Fruit fly (Drosophila melanogaster) whole organism, embryonic: ENCODE measurements around the gene schlank.

Experiments
- CG10431 ChIP-seq: fragments of 200-800 bp; sonication (Bioruptor generic); optimal IDR thresholded peaks from 3 replicates; lab custom pipeline; 2018; ENCODE audit warnings: missing biosample characterization, mild to moderate bottlenecking, missing genetic modification characterization
- CG12155 ChIP-seq: fragments of 200-800 bp; sonication (Bioruptor generic); optimal IDR thresholded peaks from 3 replicates; lab custom pipeline; 2016; ENCODE audit warnings: missing biosample characterization, missing genetic modification characterization
- CG13123 ChIP-seq: fragments of 200-800 bp; sonication (Bioruptor generic); optimal IDR thresholded peaks from 2 replicates; lab custom pipeline; 2016; ENCODE audit warnings: missing biosample characterization, missing genetic modification characterization
- CG13894 ChIP-seq: fragments of 200-800 bp; sonication (Bioruptor generic); optimal IDR thresholded peaks from 3 replicates; lab custom pipeline; 2018; ENCODE audit warnings: missing biosample characterization, mild to moderate bottlenecking, missing genetic modification characterization, moderate library complexity
- CG14965 ChIP-seq: fragments of 200-800 bp; sonication (Bioruptor generic); optimal IDR thresholded peaks from 2 replicates; lab custom pipeline; 2016; ENCODE audit warnings: missing biosample characterization, missing genetic modification characterization, borderline replicate concordance
- CG15073 ChIP-seq: fragments of 200-800 bp; sonication (Bioruptor generic); optimal IDR thresholded peaks from 2 replicates; lab custom pipeline; 2016; ENCODE audit warnings: missing biosample characterization, missing genetic modification characterization
- CG15269 ChIP-seq: fragments of 200-800 bp; sonication (Bioruptor generic); optimal IDR thresholded peaks from 2 replicates; lab custom pipeline; 2018; ENCODE audit warnings: missing biosample characterization, mild to moderate bottlenecking, missing genetic modification characterization, moderate library complexity
- CG1529 ChIP-seq: fragments of 200-800 bp; sonication (Bioruptor generic); optimal IDR thresholded peaks from 3 replicates; lab custom pipeline; 2018; ENCODE audit warnings: missing biosample characterization, missing genetic modification characterization
- CG17568 ChIP-seq: fragments of 200-800 bp; sonication (Bioruptor generic); optimal IDR thresholded peaks from 2 replicates; lab custom pipeline; 2018; ENCODE audit warnings: missing biosample characterization, mild to moderate bottlenecking, missing genetic modification characterization, moderate library complexity
- CG17829 ChIP-seq: fragments of 200-800 bp; optimal IDR thresholded peaks from 2 replicates; lab custom pipeline; 2019; ENCODE audit warnings: missing biosample characterization, mild to moderate bottlenecking, missing genetic modification characterization, moderate library complexity
- CG18011 ChIP-seq: fragments of 200-800 bp; sonication (Bioruptor generic); optimal IDR thresholded peaks from 2 replicates; lab custom pipeline; 2017; ENCODE audit warnings: missing biosample characterization, missing genetic modification characterization, mild to moderate bottlenecking, moderate library complexity, missing genotype
- CG18619 ChIP-seq: fragments of 200-800 bp; sonication (Bioruptor generic); optimal IDR thresholded peaks from 3 replicates; lab custom pipeline; 2017; ENCODE audit warnings: missing biosample characterization, mild to moderate bottlenecking, missing genetic modification characterization
- CG2678 ChIP-seq: fragments of 200-800 bp; sonication (Bioruptor generic); optimal IDR thresholded peaks from 3 replicates; lab custom pipeline; 2019; ENCODE audit warnings: missing biosample characterization, mild to moderate bottlenecking, missing genetic modification characterization, moderate library complexity
- CG33557 ChIP-seq: fragments of 200-800 bp; sonication (Bioruptor generic); optimal IDR thresholded peaks from 2 replicates; lab custom pipeline; 2019; ENCODE audit warnings: missing biosample characterization, mild to moderate bottlenecking, missing genetic modification characterization, moderate library complexity
- CG3995 ChIP-seq: fragments of 200-800 bp; sonication (Bioruptor generic); optimal IDR thresholded peaks from 3 replicates; lab custom pipeline; 2016; ENCODE audit warnings: missing biosample characterization, missing genetic modification characterization
- CG6254 ChIP-seq: fragments of 200-800 bp; sonication (Bioruptor generic); optimal IDR thresholded peaks from 3 replicates; lab custom pipeline; 2017; ENCODE audit warnings: mild to moderate bottlenecking, missing biosample characterization, missing genetic modification reagents, missing genetic modification characterization
- CG6689 ChIP-seq: fragments of 200-800 bp; sonication (Bioruptor generic); IDR thresholded peaks from 2 replicates; pipeline ENCODE4 v1.3.6; 2022; ENCODE audit warnings: missing biosample characterization, missing genetic modification characterization
- CG8924 ChIP-seq: fragments of 200-800 bp; optimal IDR thresholded peaks from 3 replicates; lab custom pipeline; 2019; ENCODE audit warnings: missing biosample characterization, mild to moderate bottlenecking, missing genetic modification characterization, moderate library complexity
- CG9609 ChIP-seq: fragments of 200-800 bp; sonication (Bioruptor generic); optimal IDR thresholded peaks from 3 replicates; lab custom pipeline; 2016; ENCODE audit warnings: missing biosample characterization, missing genetic modification characterization
- E2f1 ChIP-seq: fragments of 200-800 bp; sonication (Bioruptor generic); IDR thresholded peaks from 2 replicates; pipeline ENCODE4 v1.3.6; 2022; ENCODE audit warnings: missing biosample characterization, missing genetic modification characterization
- HLHmδ ChIP-seq: fragments of 200-800 bp; sonication (Bioruptor generic); optimal IDR thresholded peaks from 2 replicates; lab custom pipeline; 2018; ENCODE audit warnings: missing biosample characterization, mild to moderate bottlenecking, missing genetic modification characterization, moderate library complexity
- HmgD ChIP-seq: fragments of 200-800 bp; sonication (Bioruptor generic); optimal IDR thresholded peaks from 3 replicates; lab custom pipeline; 2016; ENCODE audit warnings: missing biosample characterization, missing genetic modification characterization
- Hr3 ChIP-seq: fragments of 200-800 bp; sonication (Bioruptor generic); optimal IDR thresholded peaks from 3 replicates; lab custom pipeline; 2016; ENCODE audit warnings: missing biosample characterization, missing genetic modification characterization
- Jarid2 ChIP-seq: fragments of 200-800 bp; sonication (Bioruptor generic); optimal IDR thresholded peaks from 3 replicates; lab custom pipeline; 2017; ENCODE audit warnings: mild to moderate bottlenecking, missing biosample characterization, missing genetic modification reagents, missing genetic modification characterization
- NFAT ChIP-seq: fragments of 200-800 bp; sonication (Bioruptor generic); IDR thresholded peaks from 2 replicates; pipeline ENCODE4 v1.3.6; 2022; ENCODE audit warnings: missing biosample characterization, missing genetic modification characterization
- Neu2 ChIP-seq: fragments of 200-800 bp; sonication (Bioruptor generic); optimal IDR thresholded peaks from 3 replicates; lab custom pipeline; 2016; ENCODE audit warnings: missing biosample characterization, missing genetic modification characterization, borderline replicate concordance
- Poxn ChIP-seq: fragments of 200-800 bp; sonication (Bioruptor generic); IDR thresholded peaks from 2 replicates; pipeline ENCODE4 v1.3.6; 2022; ENCODE audit warnings: missing biosample characterization, missing genetic modification characterization
- Rx ChIP-seq: fragments of 200-800 bp; sonication (Bioruptor generic); IDR thresholded peaks from 2 replicates; pipeline ENCODE4 v1.3.6; 2022; ENCODE audit warnings: missing biosample characterization, missing genetic modification characterization
- ash1 ChIP-seq: fragments of 200-800 bp; sonication (Bioruptor generic); optimal IDR thresholded peaks from 2 replicates; lab custom pipeline; 2018; ENCODE audit warnings: missing biosample characterization, mild to moderate bottlenecking, missing genetic modification characterization
- dmrt11E ChIP-seq: fragments of 200-800 bp; sonication (Bioruptor generic); optimal IDR thresholded peaks from 3 replicates; lab custom pipeline; 2018; ENCODE audit warnings: missing biosample characterization, mild to moderate bottlenecking, missing genetic modification characterization, moderate library complexity
- ems ChIP-seq: fragments of 200-800 bp; sonication (Bioruptor generic); optimal IDR thresholded peaks from 3 replicates; lab custom pipeline; 2016; ENCODE audit warnings: missing biosample characterization, missing genetic modification characterization
- exex ChIP-seq: fragments of 200-800 bp; sonication (Bioruptor generic); optimal IDR thresholded peaks from 4 replicates; lab custom pipeline; 2018; ENCODE audit warnings: missing biosample characterization, mild to moderate bottlenecking, missing genetic modification characterization, moderate library complexity
- ftz-f1 ChIP-seq: fragments of 200-800 bp; sonication (Bioruptor generic); optimal IDR thresholded peaks from 2 replicates; lab custom pipeline; 2016; ENCODE audit warnings: missing biosample characterization, missing genetic modification characterization
- gce ChIP-seq: fragments of 200-800 bp; sonication (Bioruptor generic); IDR thresholded peaks from 3 replicates; pipeline ENCODE4 v1.3.6; 2022; ENCODE audit warnings: missing biosample characterization, missing genetic modification characterization
- gem ChIP-seq: fragments of 200-800 bp; sonication (Bioruptor generic); optimal IDR thresholded peaks from 2 replicates; lab custom pipeline; 2019; ENCODE audit warnings: missing biosample characterization, mild to moderate bottlenecking, missing genetic modification characterization, moderate library complexity
- ham ChIP-seq: fragments of 200-800 bp; sonication (Bioruptor generic); IDR thresholded peaks from 2 replicates; pipeline ENCODE4 v1.3.6; 2022; ENCODE audit warnings: missing biosample characterization, missing genetic modification characterization
- hb ChIP-seq: fragments of 200-800 bp; sonication (Bioruptor generic); IDR thresholded peaks from 3 replicates; pipeline ENCODE4 v1.3.6; 2022; ENCODE audit warnings: missing biosample characterization, missing genetic modification characterization; ENCODE audit not compliant: partially characterized antibody
- hth ChIP-seq: fragments of >200 bp; optimal IDR thresholded peaks from 2 replicates; lab custom pipeline; 2017; ENCODE audit warnings: inconsistent platforms
- kni ChIP-seq: fragments of 200-800 bp; sonication (Bioruptor generic); optimal IDR thresholded peaks from 3 replicates; lab custom pipeline; 2017; ENCODE audit warnings: mild to moderate bottlenecking, missing biosample characterization, missing genetic modification reagents, missing genetic modification characterization
- lov ChIP-seq, 2 experiments: fragments of 200-800 bp in 1 of 2; fragments of >200 bp in 1 of 2; sonication (Bioruptor generic) in 1 of 2; IDR thresholded peaks in 1 of 2; optimal IDR thresholded peaks in 1 of 2; 2 replicates in 1 of 2; 3 replicates in 1 of 2; pipeline versions ENCODE4 v1.3.6 to Lab custom; 2017 to 2022; ENCODE audit warnings: missing biosample characterization in 1 of 2, missing genetic modification characterization in 1 of 2
- pita ChIP-seq: fragments of 200-800 bp; sonication (Bioruptor generic); optimal IDR thresholded peaks from 2 replicates; lab custom pipeline; 2017; ENCODE audit warnings: missing biosample characterization, mild to moderate bottlenecking, missing genetic modification characterization
- repo ChIP-seq: fragments of 200-800 bp; sonication (Bioruptor generic); optimal IDR thresholded peaks from 2 replicates; lab custom pipeline; 2016; ENCODE audit warnings: missing biosample characterization, missing genetic modification characterization
- sd ChIP-seq: fragments of 200-800 bp; sonication (Bioruptor generic); optimal IDR thresholded peaks from 3 replicates; lab custom pipeline; 2018; ENCODE audit warnings: missing biosample characterization, mild to moderate bottlenecking, missing genetic modification characterization, moderate library complexity
- tll ChIP-seq, 2 experiments: fragments of 200-800 bp in 1 of 2; fragments of >200 bp in 1 of 2; sonication (Bioruptor generic) in 1 of 2; optimal IDR thresholded peaks; 2 replicates each; lab custom pipeline; 2017 to 2019; ENCODE audit warnings: missing biosample characterization in 2 of 2, missing genetic modification characterization in 2 of 2, mild to moderate bottlenecking in 1 of 2, moderate library complexity in 1 of 2
- tx ChIP-seq: fragments of 200-800 bp; sonication (Bioruptor generic); optimal IDR thresholded peaks from 2 replicates; lab custom pipeline; 2016; ENCODE audit warnings: missing biosample characterization, missing genetic modification characterization
- zfh2 ChIP-seq: fragments of 200-800 bp; sonication (Bioruptor generic); optimal IDR thresholded peaks from 2 replicates; lab custom pipeline; 2016; ENCODE audit warnings: missing biosample characterization, missing genetic modification characterization

Gene schlank

DNA sequence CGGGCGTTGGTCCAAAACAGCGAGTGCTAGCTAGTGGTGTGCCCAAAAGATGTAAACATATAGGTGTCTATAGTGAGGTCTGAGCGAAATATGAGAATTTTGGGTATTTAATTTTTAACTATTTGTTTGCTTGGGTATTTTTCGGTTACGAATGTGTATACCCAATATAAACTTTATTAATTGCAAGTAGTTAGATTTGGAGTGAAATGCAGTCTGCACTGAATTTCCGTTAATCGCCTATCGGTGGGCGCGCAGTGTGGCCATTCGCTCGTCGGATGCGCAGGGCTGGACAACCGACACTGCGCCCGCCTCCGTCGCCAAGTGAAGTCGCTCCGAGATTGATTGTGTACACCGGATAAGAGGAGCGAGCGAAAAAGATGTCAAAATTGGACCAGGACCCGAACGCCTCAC lies 28.1 kb upstream of the schlank start, which contains the start of the genes CG15891 and CG3815 (continued):
- TF ChIP-seq CG15073 (GFP tag; lab: Kevin White, UChicago), result no peak
- peak; percentile 61 for TF ChIP-seq CG33557
- no peak for TF ChIP-seq gce
- TF ChIP-seq gem (tag; lab: Kevin White, UChicago), result no peak
- no peak for TF ChIP-seq sd (tag; lab: Kevin White, UChicago)
- TF ChIP-seq hb (GFP tag; lab: Robert Waterston, UW), result no peak

DNA sequence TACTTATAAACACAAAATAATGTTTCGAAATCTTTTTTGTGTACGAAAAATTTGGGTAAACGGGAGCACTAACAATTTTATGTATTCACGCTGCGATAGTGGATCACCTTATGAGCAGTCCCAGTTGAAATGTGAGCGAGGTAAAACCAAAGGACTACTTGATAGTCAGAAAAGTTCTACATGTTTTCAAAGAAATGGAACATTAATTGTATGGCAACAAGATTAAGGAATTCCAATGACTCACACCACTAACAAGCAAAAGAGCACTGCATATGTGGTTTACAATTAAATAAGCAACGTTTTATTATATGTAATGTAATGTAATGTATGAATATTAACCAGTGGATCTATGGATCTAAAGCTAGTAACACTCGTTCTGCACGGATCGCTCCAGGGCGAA lies 27.2 kb upstream of the schlank start, which contains the start of gene CG15892:
Gene CG15892, minus strand, starts transcription at position 101 of the 400 bp plus-strand sequence.
- no peak for TF ChIP-seq CG9609 (GFP tag; lab: Kevin White, UChicago)
- TF ChIP-seq Rx (GFP tag; lab: Robert Waterston, UW), result no peak

dm6 chrX:6291083-6291699 lies 24.2 kb upstream of the schlank start, which contains the start of the genes Rpt4 and mldr:
Rpt4 (minus strand) TSS chrX:6291245.
mldr (plus strand) TSS chrX:6291303.
- TF ChIP-seq dmrt11E (tag; lab: Kevin White, UChicago) (no peak), ems (no peak), CG13894 (tag; lab: Kevin White, UChicago) (no peak), CG2678 (tag; lab: Kevin White, UChicago) (no peak), CG3995 (GFP tag; lab: Kevin White, UChicago) (no peak), CG17829 (tag; lab: Kevin White, UChicago) (peak; percentile 31), CG18011 (GFP tag; lab: Kevin White, UChicago) (no peak), CG1529 (GFP tag; lab: Kevin White, UChicago) (no peak), NFAT (no peak), CG13123 (GFP tag; lab: Kevin White, UChicago) (no peak), ham (GFP tag; lab: Robert Waterston, UW) (no peak), ftz-f1 (GFP tag; lab: Kevin White, UChicago) (no peak), zfh2 (GFP tag; lab: Kevin White, UChicago) (no peak), tx (GFP tag; lab: Kevin White, UChicago) (no peak), HmgD (GFP tag; lab: Kevin White, UChicago) (no peak), exex (tag; lab: Kevin White, UChicago) (no peak), Hr3 (GFP tag; lab: Kevin White, UChicago) (no peak), CG6689 (GFP tag; lab: Robert Waterston, UW) (no peak), lov (optimal IDR thresholded peaks at IDR 0.05; lab: Kevin White, UChicago) (no peak), lov (GFP tag; IDR thresholded peaks at IDR 0.05; lab: Robert Waterston, UW) (no peak), CG12155 (GFP tag; lab: Kevin White, UChicago) (no peak), Poxn (GFP tag; lab: Robert Waterston, UW) (no peak), Neu2 (GFP tag; lab: Kevin White, UChicago) (no peak), tll (GFP tag; optimal IDR thresholded peaks at IDR 0.05; lab: Kevin White, UChicago) (no peak), CG9609 (GFP tag; lab: Kevin White, UChicago) (no peak), ash1 (no peak), kni (GFP tag; lab: Kevin White, UChicago) (no peak), CG18619 (no peak), CG14965 (GFP tag; lab: Kevin White, UChicago) (no peak), Jarid2 (GFP tag; lab: Kevin White, UChicago) (no peak), CG10431 (GFP tag; lab: Kevin White, UChicago) (no peak), CG6254 (GFP tag; lab: Kevin White, UChicago) (no peak), pita (GFP tag; lab: Kevin White, UChicago) (peak; percentile 60), CG17568 (GFP tag; lab: Kevin White, UChicago) (no peak), CG15269 (no peak), CG8924 (tag; lab: Kevin White, UChicago) (peak; percentile 10), E2f1 (no peak), repo (no peak), HLHmδ (no peak), hth (lab: Kevin White, UChicago) (no peak)
